In genomic region chrV:7060396-7060795, ce11 we compare ENCODE assay signal across 5 worm cellular contexts.
A peak's percentile ranks its signal among the peaks of the same experiment; 100 is the strongest.
TF ChIP-seq lines count a peak whose summit lies in the region.

TSS of gene Y57E12AL.6 (minus strand) at chrV:7060470.
TSS of gene Y57E12AL.1 (plus strand) at chrV:7060530.

TF ChIP-seq in whole organism, L1 larva, 84 proteins besides CTCF, POLR2A, EP300 and RAD21 (continues in another document):
- TF ChIP-seq tlp-1 (tag; optimal IDR thresholded peaks at IDR 0.05; lab: Kevin White, UChicago) (no peak), nhr-84 (tag; optimal IDR thresholded peaks at IDR 0.05; lab: Kevin White, UChicago) (no peak), mep-1 (tag; optimal IDR thresholded peaks at IDR 0.05; lab: Kevin White, UChicago) (peak; percentile 92), nhr-12 (tag; optimal IDR thresholded peaks at IDR 0.05; lab: Kevin White, UChicago) (no peak), ceh-8 (GFP tag; optimal IDR thresholded peaks at IDR 0.05; lab: Kevin White, UChicago) (peak; percentile 13), elt-3 (tag; optimal IDR thresholded peaks at IDR 0.05; lab: Kevin White, UChicago) (peak in 2 of 6 experiments; percentile 75 to 94), ets-5 (GFP tag; IDR thresholded peaks at IDR 0.05; lab: Robert Waterston, UW) (no peak), lin-13 (GFP tag; optimal IDR thresholded peaks at IDR 0.05; lab: Kevin White, UChicago) (peak; percentile 75), irx-1 (tag; optimal IDR thresholded peaks at IDR 0.05; lab: Kevin White, UChicago) (peak; percentile 71), unc-62 (GFP tag; optimal IDR thresholded peaks at IDR 0.05; lab: Kevin White, UChicago) (no peak), swsn-7 (tag; optimal IDR thresholded peaks at IDR 0.05; lab: Kevin White, UChicago) (peak; percentile 86), fkh-8 (tag; optimal IDR thresholded peaks at IDR 0.05; lab: Kevin White, UChicago) (peak; percentile 75), nhr-77 (tag; optimal IDR thresholded peaks at IDR 0.05; lab: Kevin White, UChicago) (peak; percentile 49), hlh-17 (GFP tag; optimal IDR thresholded peaks at IDR 0.05; lab: Kevin White, UChicago; ENCODE audit: borderline replicate concordance) (no peak), grh-1 (GFP tag; IDR thresholded peaks at IDR 0.05; lab: Robert Waterston, UW) (peak; percentile 84), efl-1 (optimal IDR thresholded peaks at IDR 0.05; lab: Kevin White, UChicago) (peak; percentile 85 to 86), efl-1 (GFP tag; optimal IDR thresholded peaks at IDR 0.05 in 1 of 2; lab: Kevin White, UChicago) (peak; percentile 81 to 98), nhr-85 (tag; lab: Kevin White, UChicago) (peak; percentile 95)

TF ChIP-seq in whole organism, L3 larva, 47 proteins besides CTCF, POLR2A, EP300 and RAD21 (continues in another document):
- TF ChIP-seq nhr-11 (tag; optimal IDR thresholded peaks at IDR 0.05; lab: Kevin White, UChicago) = no peak
- no peak for TF ChIP-seq nhr-76 (tag; optimal IDR thresholded peaks at IDR 0.05; lab: Kevin White, UChicago)
- TF ChIP-seq elt-3 (tag; optimal IDR thresholded peaks at IDR 0.05; lab: Kevin White, UChicago) = no peak
- peak; percentile 88 for TF ChIP-seq nhr-43 (tag; optimal IDR thresholded peaks at IDR 0.05; lab: Kevin White, UChicago; ENCODE audit: poor library complexity, severe bottlenecking)
- no peak for TF ChIP-seq egl-27 (tag; optimal IDR thresholded peaks at IDR 0.05; lab: Kevin White, UChicago)
- peak; percentile 90 for TF ChIP-seq nhr-25 (tag; optimal IDR thresholded peaks at IDR 0.05; lab: Kevin White, UChicago)
- peak; percentile 78 for TF ChIP-seq nfya-1 (tag; optimal IDR thresholded peaks at IDR 0.05; lab: Kevin White, UChicago; ENCODE audit: insufficient read depth)
- TF ChIP-seq R02D3.7 (tag; optimal IDR thresholded peaks at IDR 0.05; lab: Kevin White, UChicago) = peak; percentile 35
- TF ChIP-seq hmg-11 (tag; optimal IDR thresholded peaks at IDR 0.05; lab: Kevin White, UChicago) = peak; percentile 57
- TF ChIP-seq ceh-28 (tag; optimal IDR thresholded peaks at IDR 0.05; lab: Kevin White, UChicago) = peak; percentile 86
- TF ChIP-seq nhr-237 (tag; optimal IDR thresholded peaks at IDR 0.05; lab: Kevin White, UChicago) = no peak
- peak; percentile 78 for TF ChIP-seq egl-5 (tag; optimal IDR thresholded peaks at IDR 0.05; lab: Kevin White, UChicago)
- TF ChIP-seq mml-1 (tag; optimal IDR thresholded peaks at IDR 0.05; lab: Kevin White, UChicago) = no peak
- TF ChIP-seq lin-39 (tag; optimal IDR thresholded peaks at IDR 0.05; lab: Kevin White, UChicago) = peak; percentile 58
- TF ChIP-seq daf-12 (tag; optimal IDR thresholded peaks at IDR 0.05; lab: Kevin White, UChicago) = no peak
- TF ChIP-seq lin-15B (tag; optimal IDR thresholded peaks at IDR 0.05; lab: Kevin White, UChicago) = peak; percentile 70
- no peak for TF ChIP-seq ZK546.5 (tag; optimal IDR thresholded peaks at IDR 0.05; lab: Kevin White, UChicago)
- peak; percentile 95 for TF ChIP-seq skn-1 (tag; optimal IDR thresholded peaks at IDR 0.05; lab: Kevin White, UChicago)
- peak; percentile 26 for TF ChIP-seq ztf-4 (tag; optimal IDR thresholded peaks at IDR 0.05; lab: Kevin White, UChicago)

TF ChIP-seq in whole organism, early embryonic, 17 proteins besides CTCF, POLR2A, EP300 and RAD21:
- TF ChIP-seq tbx-37 (GFP tag; conservative IDR thresholded peaks at IDR 0.05; lab: Robert Waterston, UW) (0 out of 2 replicates have a peak, but pooled peaks have one; percentile 39), hnd-1 (tag; optimal IDR thresholded peaks at IDR 0.05; lab: Kevin White, UChicago) (peak; percentile 22), flt-1 (GFP tag; IDR thresholded peaks at IDR 0.05; lab: Robert Waterston, UW) (peak; percentile 53; the same call in 1 of the 2 replicates), scrt-1 (GFP tag; IDR thresholded peaks at IDR 0.05; lab: Robert Waterston, UW) (0 out of 2 replicates have a peak, but pooled peaks have one; percentile 48), ama-1 (optimal IDR thresholded peaks at IDR 0.05; lab: Kevin White, UChicago) (no peak), ceh-36 (tag; optimal IDR thresholded peaks at IDR 0.05; lab: Kevin White, UChicago) (peak; percentile 53), tra-4 (tag; optimal IDR thresholded peaks at IDR 0.05; lab: Kevin White, UChicago) (no peak), ceh-13 (GFP tag; optimal IDR thresholded peaks at IDR 0.05; lab: Kevin White, UChicago) (peak; percentile 13), hmbx-1 (tag; optimal IDR thresholded peaks at IDR 0.05; lab: Kevin White, UChicago) (no peak), F13C5.2 (tag; optimal IDR thresholded peaks at IDR 0.05; lab: Kevin White, UChicago) (peak; percentile 70), hmg-4 (GFP tag; optimal IDR thresholded peaks at IDR 0.05; lab: Kevin White, UChicago) (peak; percentile 21), ets-7 (tag; optimal IDR thresholded peaks at IDR 0.05; lab: Kevin White, UChicago) (no peak), sea-1 (GFP tag; conservative IDR thresholded peaks at IDR 0.05; lab: Robert Waterston, UW) (no peak), tbx-11 (GFP tag; IDR thresholded peaks at IDR 0.05; lab: Robert Waterston, UW) (peak; percentile 66; the same call in 1 of the 2 replicates), pes-1 (GFP tag; IDR thresholded peaks at IDR 0.05; lab: Robert Waterston, UW) (peak; percentile 75), B0310.2 (tag; optimal IDR thresholded peaks at IDR 0.05; lab: Kevin White, UChicago) (no peak), aly-1 (tag; optimal IDR thresholded peaks at IDR 0.05; lab: Kevin White, UChicago) (peak; percentile 51)

TF ChIP-seq in whole organism, midembryonic, 9 proteins besides CTCF, POLR2A, EP300 and RAD21:
- TF ChIP-seq flt-1 (GFP tag; IDR thresholded peaks at IDR 0.05; lab: Robert Waterston, UW) = peak; percentile 54
- 0 out of 2 replicates have a peak, but pooled peaks have one; percentile 38 for TF ChIP-seq tab-1 (GFP tag; IDR thresholded peaks at IDR 0.05; lab: Robert Waterston, UW)
- TF ChIP-seq ztf-23 (GFP tag; IDR thresholded peaks at IDR 0.05; lab: Robert Waterston, UW) = peak; percentile 80
- 0 out of 2 replicates have a peak, but pooled peaks have one; percentile 15 for TF ChIP-seq ztf-29 (GFP tag; IDR thresholded peaks at IDR 0.05; lab: Robert Waterston, UW)
- no peak for TF ChIP-seq ref-1 (GFP tag; conservative IDR thresholded peaks at IDR 0.05; lab: Robert Waterston, UW)
- TF ChIP-seq T22C8.4 (GFP tag; IDR thresholded peaks at IDR 0.05; lab: Robert Waterston, UW) = peak; percentile 54
- peak; percentile 56 for TF ChIP-seq med-1 (GFP tag; optimal IDR thresholded peaks at IDR 0.05; lab: Kevin White, UChicago; ENCODE audit: insufficient read depth)
- TF ChIP-seq cog-1 (tag; optimal IDR thresholded peaks at IDR 0.05; lab: Kevin White, UChicago) = peak; percentile 43
- TF ChIP-seq klf-2 (GFP tag; conservative IDR thresholded peaks at IDR 0.05; lab: Robert Waterston, UW) = peak; percentile 50; the same call in 1 of the 2 replicates
TF ChIP-seq in whole organism, midembryonic: peak in this region for 8.

TF ChIP-seq in whole organism, young adult, 124 proteins besides CTCF, POLR2A, EP300 and RAD21 (continues in another document):
- TF ChIP-seq die-1 (tag; optimal IDR thresholded peaks at IDR 0.05; lab: Kevin White, UChicago) (peak; percentile 44), egrh-3 (GFP tag; IDR thresholded peaks at IDR 0.05; lab: Robert Waterston, UW) (no peak), pbrm-1 (GFP tag; IDR thresholded peaks at IDR 0.05; lab: Robert Waterston, UW) (peak; percentile 46; the same call in 1 of the 2 replicates), rec-8 (tag; optimal IDR thresholded peaks at IDR 0.05; lab: Kevin White, UChicago) (no peak), ceh-79 (tag; optimal IDR thresholded peaks at IDR 0.05; lab: Kevin White, UChicago) (no peak), gei-17 (GFP tag; optimal IDR thresholded peaks at IDR 0.05; lab: Kevin White, UChicago) (peak; percentile 35), B0261.1 (tag; optimal IDR thresholded peaks at IDR 0.05; lab: Kevin White, UChicago) (no peak), ama-1 (optimal IDR thresholded peaks at IDR 0.05; lab: Kevin White, UChicago) (no peak), ama-1 (GFP tag; optimal IDR thresholded peaks at IDR 0.05; lab: Kevin White, UChicago) (no peak), F57A8.1 (GFP tag; optimal IDR thresholded peaks at IDR 0.05; lab: Kevin White, UChicago) (no peak), chd-7 (tag; optimal IDR thresholded peaks at IDR 0.05; lab: Kevin White, UChicago) (no peak), snpc-3.4 (tag; optimal IDR thresholded peaks at IDR 0.05; lab: Kevin White, UChicago) (peak; percentile 89), snpc-1.1 (tag; optimal IDR thresholded peaks at IDR 0.05; lab: Kevin White, UChicago; ENCODE audit: insufficient read depth) (peak; percentile 71), bed-2 (GFP tag; IDR thresholded peaks at IDR 0.05; lab: Robert Waterston, UW) (no peak), tbp1 (GFP tag; optimal IDR thresholded peaks at IDR 0.05; lab: Kevin White, UChicago) (peak; percentile 46), cebp-2 (GFP tag; IDR thresholded peaks at IDR 0.05; lab: Robert Waterston, UW) (no peak), hsf-1 (GFP tag; IDR thresholded peaks at IDR 0.05; lab: Robert Waterston, UW) (no peak), T07F8.4 (tag; optimal IDR thresholded peaks at IDR 0.05; lab: Kevin White, UChicago) (no peak), ztf-6 (GFP tag; IDR thresholded peaks at IDR 0.05; lab: Robert Waterston, UW) (no peak), attf-5 (GFP tag; optimal IDR thresholded peaks at IDR 0.05; lab: Kevin White, UChicago) (peak; percentile 84), madf-10 (tag; optimal IDR thresholded peaks at IDR 0.05; lab: Kevin White, UChicago) (peak; percentile 49), madf-6 (GFP tag; IDR thresholded peaks at IDR 0.05; lab: Robert Waterston, UW) (peak; percentile 69), dox-1 (GFP tag; IDR thresholded peaks at IDR 0.05; lab: Robert Waterston, UW) (peak; percentile 87), lin-40 (tag; optimal IDR thresholded peaks at IDR 0.05; lab: Kevin White, UChicago) (peak; percentile 87), athp-1 (tag; optimal IDR thresholded peaks at IDR 0.05; lab: Kevin White, UChicago) (peak; percentile 33), Y53G8AR.9 (GFP tag; conservative IDR thresholded peaks at IDR 0.05; lab: Robert Waterston, UW) (peak; percentile 70; the same call in 1 of the 2 replicates), snpc-4 (GFP tag; optimal IDR thresholded peaks at IDR 0.05; lab: Kevin White, UChicago) (peak; percentile 58), snpc-4 (tag; optimal IDR thresholded peaks at IDR 0.05; lab: Kevin White, UChicago) (peak; percentile 73 to 83 (median 81)), Y53F4B.3 (GFP tag; IDR thresholded peaks at IDR 0.05; lab: Robert Waterston, UW) (no peak), F33H1.4 (GFP tag; IDR thresholded peaks at IDR 0.05; lab: Robert Waterston, UW) (peak; percentile 55; the same call in 1 of the 2 replicates), let-607 (tag; optimal IDR thresholded peaks at IDR 0.05; lab: Kevin White, UChicago) (peak; percentile 33 to 82), pha-4 (tag; optimal IDR thresholded peaks at IDR 0.05; lab: Kevin White, UChicago) (peak; percentile 38), repo-1 (tag; optimal IDR thresholded peaks at IDR 0.05; lab: Kevin White, UChicago) (peak; percentile 48), Y95B8A.8 (GFP tag; IDR thresholded peaks at IDR 0.05; lab: Robert Waterston, UW) (no peak), F39B2.1 (GFP tag; IDR thresholded peaks at IDR 0.05; lab: Robert Waterston, UW) (no peak)

Comparison
In these comparisons a context has a peak if more than half of its experiments do, and no peak if none do; other contexts are left out.
1. Of the 8 proteins assayed by ChIP-seq in both whole organism, young adult and whole organism, L1 larva: peak only in whole organism, young adult: none; only in whole organism, L1 larva: ama-1, nhr-90 and unc-130; in both: dpl-1, efl-1, lin-35 and snpc-4; in neither: 1.